Worm (Caenorhabditis elegans) whole organism, mixed stage, embryonic: ENCODE measurements around the gene far-2.

ENCODE experiments used
- M03D4.4 ChIP-seq: sonication (generic microtip); optimal IDR thresholded peaks from 2 replicates; lab custom pipeline; 2017; ENCODE audit warnings: mild to moderate bottlenecking, missing genetic modification characterization, missing compliant biosample characterization
- bed-3 ChIP-seq: fragments of 200-800 bp; sonication (Bioruptor generic); optimal IDR thresholded peaks from 3 replicates; lab custom pipeline; 2018; ENCODE audit warnings: mild to moderate bottlenecking, missing genetic modification characterization, moderate library complexity, missing compliant biosample characterization
- blmp-1 ChIP-seq: fragments of 150-350 bp; optimal IDR thresholded peaks from 2 replicates; lab custom pipeline; 2014; ENCODE audit warnings: missing biosample characterization, missing genetic modification characterization
- ceh-39 ChIP-seq: fragments of 150-350 bp; optimal IDR thresholded peaks from 2 replicates; lab custom pipeline; 2014; ENCODE audit warnings: missing biosample characterization, missing genetic modification characterization
- ceh-43 ChIP-seq: fragments of 200-800 bp; sonication (Bioruptor generic); optimal IDR thresholded peaks from 2 replicates; lab custom pipeline; 2018; ENCODE audit warnings: mild to moderate bottlenecking, missing genetic modification characterization, moderate library complexity, missing compliant biosample characterization
- ces-1 ChIP-seq: fragments of 150-350 bp; optimal IDR thresholded peaks from 2 replicates; lab custom pipeline; 2014; ENCODE audit warnings: missing biosample characterization, missing genetic modification reagents, missing genetic modification characterization
- cnd-1 ChIP-seq: fragments of 200-800 bp; sonication (Bioruptor generic); optimal IDR thresholded peaks from 2 replicates; lab custom pipeline; 2018; ENCODE audit warnings: mild to moderate bottlenecking, missing genetic modification characterization, missing compliant biosample characterization
- drap-1 ChIP-seq: fragments of 200-800 bp; sonication (Bioruptor generic); optimal IDR thresholded peaks from 3 replicates; lab custom pipeline; 2018; ENCODE audit warnings: mild to moderate bottlenecking, missing genetic modification characterization, missing compliant biosample characterization
- elt-1 ChIP-seq: sonication (generic microtip); optimal IDR thresholded peaks from 2 replicates; lab custom pipeline; 2017; ENCODE audit warnings: missing genetic modification characterization, mild to moderate bottlenecking, missing compliant biosample characterization, antibody characterized with exemption, moderate library complexity, borderline replicate concordance; ENCODE audit not compliant: insufficient read depth
- elt-3 ChIP-seq: fragments of 150-350 bp; optimal IDR thresholded peaks from 2 replicates; lab custom pipeline; 2014; ENCODE audit warnings: missing biosample characterization, missing genetic modification characterization
- flh-1 ChIP-seq: fragments of 200-800 bp; sonication (Bioruptor generic); optimal IDR thresholded peaks from 2 replicates; lab custom pipeline; 2018; ENCODE audit warnings: mild to moderate bottlenecking, missing genetic modification characterization, moderate library complexity, missing compliant biosample characterization
- ham-2 ChIP-seq: fragments of 200-800 bp; sonication (Bioruptor generic); optimal IDR thresholded peaks from 2 replicates; lab custom pipeline; 2018; ENCODE audit warnings: mild to moderate bottlenecking, missing genetic modification characterization, missing compliant biosample characterization
- hlh-1 ChIP-seq: fragments of 150-350 bp; optimal IDR thresholded peaks from 2 replicates; lab custom pipeline; 2014; ENCODE audit warnings: missing biosample characterization, missing genetic modification reagents, missing genetic modification characterization
- lin-13 ChIP-seq: fragments of 150-350 bp; optimal IDR thresholded peaks from 2 replicates; lab custom pipeline; 2014; ENCODE audit warnings: missing biosample characterization, missing genetic modification characterization
- lin-32 ChIP-seq: fragments of 200-800 bp; sonication (Bioruptor generic); optimal IDR thresholded peaks from 2 replicates; lab custom pipeline; 2018; ENCODE audit warnings: mild to moderate bottlenecking, missing genetic modification characterization, missing compliant biosample characterization
- lsy-2 ChIP-seq: fragments of 150-350 bp; optimal IDR thresholded peaks from 2 replicates; lab custom pipeline; 2014; ENCODE audit warnings: missing biosample characterization, missing genetic modification characterization
- mab-5 ChIP-seq: fragments of 150-350 bp; optimal IDR thresholded peaks from 2 replicates; lab custom pipeline; 2014; ENCODE audit warnings: missing biosample characterization, missing genetic modification characterization
- mep-1 ChIP-seq: fragments of 150-350 bp; optimal IDR thresholded peaks from 2 replicates; lab custom pipeline; 2017; ENCODE audit warnings: missing biosample characterization, missing genetic modification reagents, missing genetic modification characterization, inconsistent platforms
- mls-2 ChIP-seq: sonication (generic microtip); optimal IDR thresholded peaks from 2 replicates; lab custom pipeline; 2016; ENCODE audit warnings: mild to moderate bottlenecking, missing genetic modification characterization, moderate library complexity, missing compliant biosample characterization
- nhr-12 ChIP-seq: fragments of 150-350 bp; optimal IDR thresholded peaks from 2 replicates; lab custom pipeline; 2014; ENCODE audit warnings: missing biosample characterization, missing genetic modification characterization
- nhr-2 ChIP-seq: fragments of 150-350 bp; optimal IDR thresholded peaks from 2 replicates; lab custom pipeline; 2014; ENCODE audit warnings: missing biosample characterization, missing genetic modification characterization
- nhr-237 ChIP-seq: fragments of 150-350 bp; optimal IDR thresholded peaks from 2 replicates; lab custom pipeline; 2014; ENCODE audit warnings: missing biosample characterization, missing genetic modification characterization
- nhr-76 ChIP-seq: sonication (generic microtip); optimal IDR thresholded peaks from 2 replicates; lab custom pipeline; 2017; ENCODE audit warnings: missing biosample characterization, missing genetic modification characterization
- pha-4 ChIP-seq: fragments of 150-350 bp; optimal IDR thresholded peaks from 2 replicates; lab custom pipeline; 2018; ENCODE audit warnings: missing biosample characterization, missing genetic modification reagents, missing genetic modification characterization
- sem-2 ChIP-seq: fragments of 200-800 bp; sonication (Bioruptor generic); optimal IDR thresholded peaks from 2 replicates; lab custom pipeline; 2018; ENCODE audit warnings: mild to moderate bottlenecking, missing genetic modification characterization, missing compliant biosample characterization
- snpc-4 ChIP-seq: fragments of 150-350 bp; optimal IDR thresholded peaks from 2 replicates; lab custom pipeline; 2014; ENCODE audit warnings: missing biosample characterization, missing genetic modification characterization
- sptf-1 ChIP-seq: sonication (generic microtip); optimal IDR thresholded peaks from 2 replicates; lab custom pipeline; 2017; ENCODE audit warnings: mild to moderate bottlenecking, missing genetic modification characterization, moderate library complexity, missing compliant biosample characterization
- tbx-8 ChIP-seq: fragments of 200-800 bp; sonication (Bioruptor generic); optimal IDR thresholded peaks from 2 replicates; lab custom pipeline; 2018; ENCODE audit warnings: mild to moderate bottlenecking, missing genetic modification characterization, moderate library complexity, missing compliant biosample characterization
- unc-120 ChIP-seq: sonication (generic microtip); optimal IDR thresholded peaks from 2 replicates; lab custom pipeline; 2017; ENCODE audit warnings: missing genetic modification characterization, missing compliant biosample characterization; ENCODE audit not compliant: poor library complexity, severe bottlenecking
- unc-39 ChIP-seq: fragments of 150-350 bp; optimal IDR thresholded peaks from 2 replicates; lab custom pipeline; 2014; ENCODE audit warnings: missing biosample characterization, missing genetic modification characterization
- unc-62 ChIP-seq: fragments of 150-350 bp; optimal IDR thresholded peaks from 2 replicates; lab custom pipeline; 2014; ENCODE audit warnings: missing biosample characterization, missing genetic modification reagents, missing genetic modification characterization
- zip-8 ChIP-seq: fragments of 150-350 bp; optimal IDR thresholded peaks from 2 replicates; lab custom pipeline; 2014; ENCODE audit warnings: missing biosample characterization, missing genetic modification characterization

far-2 gene

DNA sequence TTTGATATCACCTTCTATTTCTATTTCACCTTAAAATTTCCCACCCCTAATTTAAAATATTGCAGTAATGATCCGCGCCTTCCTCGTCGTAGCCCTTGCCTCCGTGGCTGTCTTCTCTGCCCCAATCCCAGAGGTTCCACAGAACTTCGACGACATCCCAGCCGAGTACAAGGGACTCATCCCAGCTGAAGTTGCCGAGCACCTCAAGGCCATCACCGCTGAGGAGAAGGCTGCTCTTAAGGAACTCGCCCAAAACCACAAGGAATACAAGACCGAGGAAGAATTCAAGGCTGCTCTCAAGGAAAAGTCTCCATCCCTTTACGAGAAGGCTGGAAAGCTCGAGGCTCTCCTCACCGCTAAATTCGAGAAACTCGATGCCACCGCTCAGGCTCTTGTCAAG lies at the start of gene far-2:
TSS of gene far-2 (plus strand) at position 66 of the 400 bp plus-strand sequence.
- TF ChIP-seq M03D4.4 (no peak), snpc-4 (tag; lab: Kevin White, UChicago) (no peak), lsy-2 (tag; lab: Kevin White, UChicago) (no peak), ces-1 (no peak), drap-1 (GFP tag; lab: Kevin White, UChicago) (no peak), lin-13 (tag; lab: Kevin White, UChicago) (no peak)

DNA sequence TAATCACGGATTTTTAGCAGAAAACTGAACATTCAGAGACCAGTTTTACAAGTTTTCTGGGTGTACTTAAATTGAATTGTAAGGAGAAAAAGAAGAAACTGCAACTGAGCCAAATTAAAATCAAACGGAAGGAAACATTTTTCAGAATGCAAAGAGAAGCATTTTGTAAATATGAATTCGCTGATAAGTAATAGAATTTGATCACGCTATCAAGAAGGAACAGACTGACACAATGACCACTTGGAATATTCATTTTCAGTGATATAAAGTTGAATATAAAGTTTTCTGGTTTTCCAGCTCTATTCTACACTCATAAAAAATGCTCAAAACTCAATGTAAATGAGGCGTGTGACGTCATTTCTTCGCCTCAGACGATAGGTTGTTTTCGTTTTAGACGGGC lies 47.5 kb upstream of the far-2 start:
- TF ChIP-seq zip-8 (tag; lab: Kevin White, UChicago), result peak; percentile 24
- no peak for TF ChIP-seq flh-1 (GFP tag; lab: Kevin White, UChicago)
- TF ChIP-seq, all 35 proteins: peak for 1

DNA sequence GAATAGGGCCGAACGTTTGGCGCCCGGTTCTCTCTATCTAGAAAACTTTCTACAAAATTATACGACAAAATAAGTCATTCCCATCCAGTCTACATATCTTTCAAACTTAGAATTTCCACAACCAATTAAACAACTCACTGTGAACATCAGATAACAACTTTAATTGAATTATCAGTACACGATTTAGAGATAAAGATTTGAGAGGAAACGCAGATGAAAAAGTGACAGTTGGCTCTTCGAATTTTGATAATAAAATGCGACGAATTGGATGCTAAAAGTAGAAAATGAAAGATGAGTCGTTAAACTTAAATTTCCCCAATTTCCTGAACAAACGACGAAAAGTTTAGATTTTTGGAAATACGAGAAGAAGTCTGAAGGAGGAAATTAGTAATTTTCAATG lies 46.6 kb upstream of the far-2 start:
- TF ChIP-seq ceh-39 (no peak), elt-1 (no peak), ham-2 (GFP tag; lab: Kevin White, UChicago) (no peak), sptf-1 (no peak), zip-8 (tag; lab: Kevin White, UChicago) (no peak), lsy-2 (tag; lab: Kevin White, UChicago) (no peak), nhr-12 (no peak), cnd-1 (no peak), blmp-1 (tag; lab: Kevin White, UChicago) (no peak), nhr-237 (tag; lab: Kevin White, UChicago) (no peak), M03D4.4 (no peak), unc-120 (tag; lab: Kevin White, UChicago) (no peak), unc-39 (tag; lab: Kevin White, UChicago) (no peak)

DNA sequence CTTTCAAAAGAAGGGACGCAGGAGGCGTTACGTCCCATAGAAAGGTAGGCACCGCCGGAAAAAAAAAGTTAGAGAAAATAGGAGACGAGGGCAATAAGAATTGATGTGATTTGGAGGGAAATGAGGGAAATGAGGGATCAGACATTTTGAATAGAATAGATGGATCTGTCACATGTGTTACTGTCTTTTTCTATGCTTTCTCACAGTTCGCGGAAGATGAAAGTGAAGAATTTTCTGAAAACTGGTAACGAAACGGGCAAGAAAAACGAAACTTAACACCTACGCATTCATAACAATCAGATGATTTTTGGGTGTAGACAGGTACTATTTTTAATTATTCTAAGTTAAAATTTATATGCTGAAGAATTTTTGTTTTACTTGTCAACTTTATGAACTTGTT lies 44.0 kb upstream of the far-2 start, which contains the start of gene R107.9:
TSS of gene R107.9 (plus strand) at position 301 of the 400 bp plus-strand sequence.
- TF ChIP-seq nhr-2 (tag; lab: Kevin White, UChicago), result no peak
- TF ChIP-seq unc-39 (tag; lab: Kevin White, UChicago), result no peak
- TF ChIP-seq ces-1, result no peak
- no peak for TF ChIP-seq tbx-8 (GFP tag; lab: Kevin White, UChicago)
- no peak for TF ChIP-seq ceh-43 (GFP tag; lab: Kevin White, UChicago)
- TF ChIP-seq, all 35 proteins: peak for 0

DNA sequence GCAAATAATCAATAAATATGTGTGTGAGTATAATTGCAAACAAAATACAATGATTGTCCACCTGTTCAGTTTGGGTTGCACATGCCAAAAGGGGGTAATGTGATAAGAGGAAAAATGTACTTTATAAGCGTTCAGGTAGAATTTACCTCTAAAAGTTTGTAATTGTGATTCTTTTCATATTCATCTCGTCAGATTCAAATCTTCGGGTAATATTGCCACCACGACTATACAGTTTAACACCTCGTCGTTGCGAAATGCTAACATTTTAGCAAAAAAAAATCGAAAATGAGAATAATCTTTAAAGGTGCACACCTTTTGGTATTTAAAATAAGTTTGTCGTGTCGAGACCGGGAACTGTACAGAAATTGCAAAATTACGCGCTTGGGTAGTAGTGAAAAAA lies 38.4 kb upstream of the far-2 start, which contains the start of gene nac-2:
TSS of gene nac-2 (minus strand) at position 101 of the 400 bp plus-strand sequence.
- TF ChIP-seq nhr-76 (tag; lab: Kevin White, UChicago), result no peak
- no peak for TF ChIP-seq nhr-2 (tag; lab: Kevin White, UChicago)
- TF ChIP-seq cnd-1, result no peak
- no peak for TF ChIP-seq bed-3 (GFP tag; lab: Kevin White, UChicago)
- TF ChIP-seq mep-1 (tag; lab: Kevin White, UChicago), result no peak
- no peak for TF ChIP-seq unc-120 (tag; lab: Kevin White, UChicago)
- TF ChIP-seq zip-8 (tag; lab: Kevin White, UChicago), result no peak
- no peak for TF ChIP-seq ceh-39
- no peak for TF ChIP-seq unc-39 (tag; lab: Kevin White, UChicago)
- TF ChIP-seq ceh-43 (GFP tag; lab: Kevin White, UChicago), result no peak
- TF ChIP-seq elt-3 (tag; lab: Kevin White, UChicago), result no peak
- no peak for TF ChIP-seq snpc-4 (tag; lab: Kevin White, UChicago)
- TF ChIP-seq nhr-12, result no peak
- TF ChIP-seq pha-4, result no peak
- no peak for TF ChIP-seq sptf-1
- TF ChIP-seq unc-62 (GFP tag; lab: Kevin White, UChicago), result no peak
- no peak for TF ChIP-seq nhr-237 (tag; lab: Kevin White, UChicago)

DNA sequence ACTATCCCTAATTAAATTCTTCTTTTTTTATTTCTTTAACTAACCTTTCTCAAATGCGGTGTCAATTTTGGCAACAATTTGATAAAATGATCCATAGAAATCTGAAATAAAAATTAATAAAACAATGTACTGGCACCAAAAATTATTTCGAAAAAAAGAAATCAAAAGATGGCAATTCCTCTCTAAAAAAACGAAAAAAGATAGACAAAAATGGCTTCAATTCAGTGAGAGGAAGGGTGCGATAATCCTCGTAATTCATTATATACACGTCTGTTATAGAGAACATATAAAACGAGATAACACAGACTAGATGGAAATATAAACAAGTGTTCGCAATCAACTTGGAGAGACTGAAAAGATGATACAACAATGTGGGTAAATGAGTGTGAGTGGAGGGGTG lies 35.8 kb upstream of the far-2 start, which contains the start of gene R107.2:
TSS of gene R107.2 (minus strand) at position 101 of the 400 bp plus-strand sequence.
- TF ChIP-seq mab-5 (tag; lab: Kevin White, UChicago), result no peak
- TF ChIP-seq mls-2 (tag; lab: Kevin White, UChicago), result no peak
- no peak for TF ChIP-seq unc-120 (tag; lab: Kevin White, UChicago)
- TF ChIP-seq unc-62 (GFP tag; lab: Kevin White, UChicago), result no peak
- TF ChIP-seq tbx-8 (GFP tag; lab: Kevin White, UChicago), result no peak
- TF ChIP-seq sem-2 (GFP tag; lab: Kevin White, UChicago), result no peak
- TF ChIP-seq hlh-1 (tag; lab: Kevin White, UChicago), result no peak
- no peak for TF ChIP-seq lin-32 (GFP tag; lab: Kevin White, UChicago)
- TF ChIP-seq zip-8 (tag; lab: Kevin White, UChicago), result no peak
- TF ChIP-seq bed-3 (GFP tag; lab: Kevin White, UChicago), result no peak
- TF ChIP-seq mep-1 (tag; lab: Kevin White, UChicago), result no peak
- no peak for TF ChIP-seq ces-1
- no peak for TF ChIP-seq ceh-43 (GFP tag; lab: Kevin White, UChicago)
- no peak for TF ChIP-seq drap-1 (GFP tag; lab: Kevin White, UChicago)
- no peak for TF ChIP-seq nhr-12
- no peak for TF ChIP-seq pha-4
